Worm (Caenorhabditis elegans) whole organism, young adult: Measurements from ENCODE around the gene cni-1.

ENCODE experiments used
- B0019.2 ChIP-seq: fragments of 200-800 bp; sonication (Bioruptor generic); conservative IDR thresholded peaks from 2 replicates; pipeline ENCODE4 v1.3.6; 2022; ENCODE audit warnings: missing genetic modification reagents, missing genetic modification characterization, missing compliant biosample characterization
- B0035.1 ChIP-seq: sonication (generic microtip); optimal IDR thresholded peaks from 2 replicates; lab custom pipeline; 2016; ENCODE audit warnings: missing genetic modification characterization, mild to moderate bottlenecking, missing compliant biosample characterization, missing genotype, missing genetic modification reagents
- B0336.3 ChIP-seq: fragments of 200-800 bp; sonication (Bioruptor generic); IDR thresholded peaks from 2 replicates; pipeline ENCODE4 v1.3.6; 2022; ENCODE audit warnings: missing genetic modification characterization, missing compliant biosample characterization
- D2030.7 ChIP-seq: fragments of 200-800 bp; sonication (Bioruptor generic); IDR thresholded peaks from 2 replicates; pipeline ENCODE4 v1.3.6; 2022; ENCODE audit warnings: missing genetic modification reagents, missing genetic modification characterization, missing compliant biosample characterization
- F33H1.4 ChIP-seq: fragments of 200-800 bp; sonication (Bioruptor generic); IDR thresholded peaks from 2 replicates; pipeline ENCODE4 v1.3.6; 2022; ENCODE audit warnings: missing genetic modification reagents, missing genetic modification characterization, missing compliant biosample characterization
- F49E8.2 ChIP-seq: sonication (generic microtip); optimal IDR thresholded peaks from 3 replicates; lab custom pipeline; 2017; ENCODE audit warnings: missing genetic modification characterization, mild to moderate bottlenecking, missing compliant biosample characterization, antibody characterized with exemption, moderate library complexity; ENCODE audit not compliant: insufficient read depth
- F52B5.7 ChIP-seq: sonication (generic microtip); optimal IDR thresholded peaks from 2 replicates; lab custom pipeline; 2016; ENCODE audit warnings: mild to moderate bottlenecking, missing genetic modification characterization, missing compliant biosample characterization
- F57A8.1 ChIP-seq: fragments of 200-800 bp; sonication (Bioruptor generic); optimal IDR thresholded peaks from 2 replicates; lab custom pipeline; 2018; ENCODE audit warnings: mild to moderate bottlenecking, missing genetic modification characterization, moderate library complexity, missing compliant biosample characterization
- F57C9.4 ChIP-seq: sonication (generic microtip); optimal IDR thresholded peaks from 2 replicates; lab custom pipeline; 2017; ENCODE audit warnings: mild to moderate bottlenecking, missing genetic modification characterization, missing compliant biosample characterization
- T26A5.8 ChIP-seq: sonication (generic microtip); optimal IDR thresholded peaks from 2 replicates; lab custom pipeline; 2016; ENCODE audit warnings: missing genetic modification characterization, missing compliant biosample characterization
- Y53F4B.3 ChIP-seq: fragments of 200-800 bp; sonication (Bioruptor generic); IDR thresholded peaks from 2 replicates; pipeline ENCODE4 v1.3.6; 2022; ENCODE audit warnings: missing genetic modification reagents, missing genetic modification characterization, missing compliant biosample characterization
- Y53G8AR.9 ChIP-seq: fragments of 200-800 bp; sonication (Bioruptor generic); conservative IDR thresholded peaks from 2 replicates; pipeline ENCODE4 v1.3.6; 2022; ENCODE audit warnings: missing genetic modification reagents, missing genetic modification characterization, missing compliant biosample characterization
- ZK185.1 ChIP-seq: sonication (generic microtip); optimal IDR thresholded peaks from 2 replicates; lab custom pipeline; 2016; ENCODE audit warnings: mild to moderate bottlenecking, missing genetic modification characterization, missing compliant biosample characterization; ENCODE audit not compliant: poor library complexity, severe bottlenecking
- ama-1 ChIP-seq, 3 experiments: fragments of 150-350 bp in 1 of 3; sonication (generic microtip) in 2 of 3; optimal IDR thresholded peaks; 2 replicates each; lab custom pipeline; 2014 to 2018; ENCODE audit warnings: missing biosample characterization in 2 of 3, missing genetic modification characterization in 2 of 3, missing genetic modification reagents in 2 of 3
- attf-3 ChIP-seq: fragments of 200-800 bp; sonication (Bioruptor generic); conservative IDR thresholded peaks from 2 replicates; pipeline ENCODE4 v1.3.6; 2022; ENCODE audit warnings: missing genetic modification reagents, missing genetic modification characterization, missing compliant biosample characterization
- ccch-3 ChIP-seq: fragments of 200-800 bp; sonication (Bioruptor generic); optimal IDR thresholded peaks from 2 replicates; lab custom pipeline; 2018; ENCODE audit warnings: mild to moderate bottlenecking, missing genetic modification characterization, missing compliant biosample characterization
- ceh-100 ChIP-seq: fragments of 200-800 bp; sonication (Bioruptor generic); IDR thresholded peaks from 2 replicates; pipeline ENCODE4 v1.3.6; 2022; ENCODE audit warnings: missing genetic modification reagents, missing genetic modification characterization, missing compliant biosample characterization
- ceh-91 ChIP-seq: fragments of 200-800 bp; sonication (Bioruptor generic); IDR thresholded peaks from 2 replicates; pipeline ENCODE4 v1.3.6; 2022; ENCODE audit warnings: missing genetic modification reagents, missing genetic modification characterization, missing compliant biosample characterization
- die-1 ChIP-seq: sonication (generic microtip); optimal IDR thresholded peaks from 2 replicates; lab custom pipeline; 2016; ENCODE audit warnings: missing genotype, mild to moderate bottlenecking, missing genetic modification characterization, missing compliant biosample characterization
- dox-1 ChIP-seq: fragments of 200-800 bp; sonication (Bioruptor generic); IDR thresholded peaks from 2 replicates; pipeline ENCODE4 v1.3.6; 2022; ENCODE audit warnings: missing genetic modification reagents, missing genetic modification characterization, missing compliant biosample characterization
- dpl-1 ChIP-seq: fragments of 150-350 bp; optimal IDR thresholded peaks from 2 replicates; lab custom pipeline; 2014; ENCODE audit warnings: missing biosample characterization, missing genetic modification reagents, missing genetic modification characterization
- efl-1 ChIP-seq: fragments of 150-350 bp; optimal IDR thresholded peaks from 2 replicates; lab custom pipeline; 2014; ENCODE audit warnings: missing biosample characterization, missing genetic modification reagents, missing genetic modification characterization
- egrh-3 ChIP-seq: fragments of 200-800 bp; sonication (Bioruptor generic); IDR thresholded peaks from 2 replicates; pipeline ENCODE4 v1.3.6; 2022; ENCODE audit warnings: missing genetic modification reagents, missing genetic modification characterization, missing compliant biosample characterization
- ekl-4 ChIP-seq: fragments of 200-800 bp; sonication (Bioruptor generic); IDR thresholded peaks from 2 replicates; pipeline ENCODE4 v1.3.6; 2022; ENCODE audit warnings: missing genetic modification reagents, missing genetic modification characterization, missing compliant biosample characterization
- him-1 ChIP-seq: sonication (generic microtip); optimal IDR thresholded peaks from 2 replicates; lab custom pipeline; 2016; ENCODE audit warnings: missing genotype, missing genetic modification reagents, missing genetic modification characterization, missing compliant biosample characterization
- hlh-26 ChIP-seq: fragments of 200-800 bp; sonication (Bioruptor generic); conservative IDR thresholded peaks from 2 replicates; pipeline ENCODE4 v1.3.6; 2022; ENCODE audit warnings: missing genetic modification reagents, missing genetic modification characterization, missing compliant biosample characterization
- let-607 ChIP-seq, 2 experiments: fragments of 200-800 bp in 1 of 2; sonication (Bioruptor generic) in 1 of 2; sonication (generic microtip) in 1 of 2; optimal IDR thresholded peaks; 2 replicates each; lab custom pipeline; 2016 to 2018; ENCODE audit warnings: mild to moderate bottlenecking in 2 of 2, missing compliant biosample characterization in 2 of 2, missing genetic modification characterization in 2 of 2, moderate library complexity in 2 of 2, missing genotype in 1 of 2
- lin-26 ChIP-seq: fragments of 200-800 bp; sonication (Bioruptor generic); IDR thresholded peaks from 2 replicates; pipeline ENCODE4 v1.3.6; 2022; ENCODE audit warnings: missing genetic modification reagents, missing genetic modification characterization, missing compliant biosample characterization
- lin-54 ChIP-seq: fragments of 200-800 bp; sonication (Bioruptor generic); optimal IDR thresholded peaks from 2 replicates; lab custom pipeline; 2018; ENCODE audit warnings: mild to moderate bottlenecking, missing genetic modification characterization, missing compliant biosample characterization
- lsl-1 ChIP-seq: fragments of 200-800 bp; sonication (Bioruptor generic); optimal IDR thresholded peaks from 2 replicates; lab custom pipeline; 2018; ENCODE audit warnings: mild to moderate bottlenecking, missing genetic modification characterization, moderate library complexity, missing compliant biosample characterization
- madf-6 ChIP-seq: fragments of 200-800 bp; sonication (Bioruptor generic); IDR thresholded peaks from 2 replicates; pipeline ENCODE4 v1.3.6; 2022; ENCODE audit warnings: missing genetic modification reagents, missing genetic modification characterization, missing compliant biosample characterization
- madf-8 ChIP-seq: fragments of 200-800 bp; sonication (Bioruptor generic); conservative IDR thresholded peaks from 2 replicates; pipeline ENCODE4 v1.3.6; 2022; ENCODE audit warnings: missing genetic modification reagents, missing genetic modification characterization, missing compliant biosample characterization
- pbrm-1 ChIP-seq: fragments of 200-800 bp; sonication (Bioruptor generic); IDR thresholded peaks from 2 replicates; pipeline ENCODE4 v1.3.6; 2022; ENCODE audit warnings: missing genetic modification reagents, missing genetic modification characterization, missing compliant biosample characterization
- repo-1 ChIP-seq: sonication (generic microtip); optimal IDR thresholded peaks from 2 replicates; lab custom pipeline; 2017; ENCODE audit warnings: mild to moderate bottlenecking, missing genetic modification characterization, missing compliant biosample characterization
- snpc-3.4 ChIP-seq: sonication (generic microtip); optimal IDR thresholded peaks from 2 replicates; lab custom pipeline; 2017; ENCODE audit warnings: missing genetic modification characterization, mild to moderate bottlenecking, missing compliant biosample characterization, antibody characterized with exemption, moderate library complexity, missing genotype, missing genetic modification reagents
- snpc-4 ChIP-seq, 5 experiments: fragments of 150-350 bp in 1 of 5; sonication (generic microtip) in 4 of 5; optimal IDR thresholded peaks; 2 replicates each; lab custom pipeline; 2014 to 2018; ENCODE audit warnings: missing genetic modification characterization in 5 of 5, missing biosample characterization in 3 of 5, antibody characterized with exemption in 2 of 5, mild to moderate bottlenecking in 2 of 5, missing compliant biosample characterization in 2 of 5, missing genotype in 2 of 5, moderate library complexity in 2 of 5, missing genetic modification reagents in 1 of 5
- tlf-1 ChIP-seq: fragments of 200-800 bp; sonication (Bioruptor generic); optimal IDR thresholded peaks from 2 replicates; lab custom pipeline; 2018; ENCODE audit warnings: mild to moderate bottlenecking, missing genetic modification characterization, missing compliant biosample characterization
- unc-130 ChIP-seq: sonication (generic microtip); optimal IDR thresholded peaks from 2 replicates; lab custom pipeline; 2016; ENCODE audit warnings: missing genetic modification reagents, missing genetic modification characterization, missing compliant biosample characterization
- xnd-1 ChIP-seq: sonication (generic microtip); optimal IDR thresholded peaks from 2 replicates; lab custom pipeline; 2016; ENCODE audit warnings: missing genotype, missing genetic modification reagents, missing genetic modification characterization, missing compliant biosample characterization
- zim-3 ChIP-seq: sonication (generic microtip); optimal IDR thresholded peaks from 2 replicates; lab custom pipeline; 2017; ENCODE audit warnings: mild to moderate bottlenecking, missing genetic modification characterization, moderate library complexity, missing compliant biosample characterization
- ztf-22 ChIP-seq: fragments of 200-800 bp; sonication (Bioruptor generic); optimal IDR thresholded peaks from 2 replicates; lab custom pipeline; 2018; ENCODE audit warnings: mild to moderate bottlenecking, missing genetic modification characterization, moderate library complexity, missing compliant biosample characterization
- ztf-28 ChIP-seq: fragments of 200-800 bp; sonication (Bioruptor generic); IDR thresholded peaks from 2 replicates; pipeline ENCODE4 v1.3.6; 2022; ENCODE audit warnings: missing genetic modification reagents, missing genetic modification characterization, missing compliant biosample characterization

The cni-1 gene

DNA sequence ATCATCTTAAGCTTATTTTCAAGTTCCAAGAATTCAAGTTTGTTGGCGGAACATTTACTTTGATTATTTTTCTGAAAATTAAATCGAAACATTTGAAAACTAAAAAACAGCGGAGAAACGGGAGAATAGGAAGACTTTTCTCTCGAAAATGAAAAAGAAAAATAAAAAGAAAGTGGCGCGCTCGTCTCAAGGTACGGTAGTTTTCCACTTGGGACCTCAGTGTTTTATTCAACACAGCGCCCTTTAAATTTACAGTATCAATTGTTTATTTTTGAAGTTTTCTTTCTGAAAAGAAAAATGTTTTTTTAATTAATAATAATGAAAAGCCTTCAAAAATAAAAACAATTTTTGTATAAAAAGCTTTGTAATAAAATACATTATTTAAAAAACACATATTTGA lies 48.6 kb upstream of the cni-1 start:
- TF ChIP-seq F57A8.1 (no peak), madf-8 (peak; percentile 84), let-607 (tag; optimal IDR thresholded peaks at IDR 0.05; lab: Kevin White, UChicago) (no peak), snpc-3.4 (tag; lab: Kevin White, UChicago) (peak; percentile 67), ZK185.1 (tag; lab: Kevin White, UChicago) (no peak), ama-1 (optimal IDR thresholded peaks at IDR 0.05; lab: Kevin White, UChicago) (no peak), ama-1 (GFP tag; optimal IDR thresholded peaks at IDR 0.05; lab: Kevin White, UChicago) (no peak), Y53F4B.3 (GFP tag; lab: Robert Waterston, UW) (no peak), xnd-1 (peak; percentile 85), hlh-26 (GFP tag; lab: Robert Waterston, UW) (no peak), B0035.1 (tag; lab: Kevin White, UChicago) (no peak), T26A5.8 (tag; lab: Kevin White, UChicago) (no peak), die-1 (tag; lab: Kevin White, UChicago) (no peak), attf-3 (GFP tag; lab: Robert Waterston, UW) (peak; percentile 63), efl-1 (peak; percentile 93), dox-1 (GFP tag; lab: Robert Waterston, UW) (no peak; the same call in 1 of the 2 replicates), F57C9.4 (tag; lab: Kevin White, UChicago) (no peak), snpc-4 (GFP tag; optimal IDR thresholded peaks at IDR 0.05; lab: Kevin White, UChicago) (peak; percentile 9), snpc-4 (tag; optimal IDR thresholded peaks at IDR 0.05; lab: Kevin White, UChicago) (no peak), D2030.7 (GFP tag; lab: Robert Waterston, UW) (peak; percentile 88), lin-54 (no peak), unc-130 (GFP tag; lab: Kevin White, UChicago) (peak; percentile 61), B0019.2 (GFP tag; lab: Robert Waterston, UW) (0 out of 2 replicates have a peak, but pooled peaks have one; percentile 11), lsl-1 (peak; percentile 97), dpl-1 (peak; percentile 50), pbrm-1 (GFP tag; lab: Robert Waterston, UW) (peak; percentile 32; the same call in 1 of the 2 replicates), madf-6 (peak; percentile 93), lin-26 (no peak), ztf-22 (no peak), ceh-91 (GFP tag; lab: Robert Waterston, UW) (peak; percentile 76), Y53G8AR.9 (GFP tag; lab: Robert Waterston, UW) (peak; percentile 39; the same call in 1 of the 2 replicates), him-1 (tag; lab: Kevin White, UChicago) (peak; percentile 67), egrh-3 (GFP tag; lab: Robert Waterston, UW) (no peak), F49E8.2 (tag; lab: Kevin White, UChicago) (peak; percentile 80), B0336.3 (GFP tag; lab: Robert Waterston, UW) (no peak), F33H1.4 (GFP tag; lab: Robert Waterston, UW) (peak; percentile 95)
- TF ChIP-seq, all 124 proteins: peak for 18

DNA sequence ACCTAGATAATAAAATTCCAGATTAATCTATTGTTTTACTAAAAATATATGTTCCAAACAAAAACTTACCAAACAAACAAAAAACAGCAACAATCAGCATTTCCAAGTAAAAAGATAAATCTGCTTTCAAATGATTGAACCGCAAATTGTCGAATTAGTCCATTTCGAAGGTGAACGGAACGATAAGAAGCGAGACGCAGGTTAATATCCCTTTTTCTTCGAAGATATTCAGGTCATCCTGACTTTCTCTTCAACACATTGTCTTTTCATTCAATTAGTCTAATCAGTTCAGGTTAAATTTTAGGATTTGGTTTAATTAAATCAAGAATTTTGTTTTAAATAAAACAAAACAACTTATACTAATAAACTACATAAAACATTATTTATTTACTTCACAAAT lies 46.8 kb upstream of the cni-1 start, which contains the start of gene B0365.9:
B0365.9 (minus strand) TSS at position 186 of the 400 bp plus-strand sequence.
- TF ChIP-seq zim-3 (tag; lab: Kevin White, UChicago) (no peak), ztf-28 (GFP tag; lab: Robert Waterston, UW) (no peak), ekl-4 (GFP tag; lab: Robert Waterston, UW) (no peak), ceh-100 (GFP tag; lab: Robert Waterston, UW) (no peak), tlf-1 (GFP tag; lab: Kevin White, UChicago) (no peak), egrh-3 (GFP tag; lab: Robert Waterston, UW) (no peak), F52B5.7 (tag; lab: Kevin White, UChicago) (no peak), ccch-3 (GFP tag; lab: Kevin White, UChicago) (no peak), repo-1 (tag; lab: Kevin White, UChicago) (no peak), xnd-1 (no peak), snpc-4 (GFP tag; optimal IDR thresholded peaks at IDR 0.05; lab: Kevin White, UChicago) (no peak), snpc-4 (tag; optimal IDR thresholded peaks at IDR 0.05; lab: Kevin White, UChicago) (no peak)
